Worm (Caenorhabditis elegans) whole organism, L1 larva: ENCODE results near the gene R02F11.1.

Experiments used
- ama-1 ChIP-seq: fragments of 150-350 bp; optimal IDR thresholded peaks from 2 replicates; lab custom pipeline; 2014
- dsc-1 ChIP-seq: sonication (generic microtip); optimal IDR thresholded peaks from 2 replicates; lab custom pipeline; 2016; ENCODE audit warnings: mild to moderate bottlenecking, missing genetic modification characterization, missing compliant biosample characterization
- egl-13 ChIP-seq: sonication (generic microtip); optimal IDR thresholded peaks from 2 replicates; lab custom pipeline; 2016; ENCODE audit warnings: missing genotype, missing genetic modification reagents, missing genetic modification characterization, missing compliant biosample characterization
- fkh-8 ChIP-seq: sonication (generic microtip); optimal IDR thresholded peaks from 2 replicates; lab custom pipeline; 2016; ENCODE audit warnings: mild to moderate bottlenecking, missing genetic modification characterization, missing compliant biosample characterization
- lin-35 ChIP-seq, 2 experiments: fragments of 150-350 bp; optimal IDR thresholded peaks; 2 replicates each; lab custom pipeline; 2014; ENCODE audit warnings: missing biosample characterization in 2 of 2, missing genetic modification characterization in 2 of 2, missing genetic modification reagents in 2 of 2
- nhr-20 ChIP-seq: sonication (generic microtip); optimal IDR thresholded peaks from 2 replicates; lab custom pipeline; 2016; ENCODE audit warnings: mild to moderate bottlenecking, missing genetic modification characterization, missing compliant biosample characterization
- nhr-47 ChIP-seq: sonication (generic microtip); optimal IDR thresholded peaks from 2 replicates; lab custom pipeline; 2016; ENCODE audit warnings: mild to moderate bottlenecking, missing genetic modification characterization, moderate library complexity, missing compliant biosample characterization
- nhr-71 ChIP-seq: sonication (generic microtip); optimal IDR thresholded peaks from 2 replicates; lab custom pipeline; 2016; ENCODE audit warnings: mild to moderate bottlenecking, missing genetic modification characterization, moderate library complexity, missing compliant biosample characterization
- snpc-4 ChIP-seq: fragments of 150-350 bp; optimal IDR thresholded peaks from 2 replicates; lab custom pipeline; 2014; ENCODE audit warnings: missing biosample characterization, missing genetic modification characterization
- ztf-11 ChIP-seq, 2 experiments: sonication (generic microtip); optimal IDR thresholded peaks; 2 replicates each; lab custom pipeline; 2016 to 2017; ENCODE audit warnings: missing genetic modification characterization in 2 of 2, missing biosample characterization in 1 of 2, missing compliant biosample characterization in 1 of 2

Gene R02F11.1

DNA sequence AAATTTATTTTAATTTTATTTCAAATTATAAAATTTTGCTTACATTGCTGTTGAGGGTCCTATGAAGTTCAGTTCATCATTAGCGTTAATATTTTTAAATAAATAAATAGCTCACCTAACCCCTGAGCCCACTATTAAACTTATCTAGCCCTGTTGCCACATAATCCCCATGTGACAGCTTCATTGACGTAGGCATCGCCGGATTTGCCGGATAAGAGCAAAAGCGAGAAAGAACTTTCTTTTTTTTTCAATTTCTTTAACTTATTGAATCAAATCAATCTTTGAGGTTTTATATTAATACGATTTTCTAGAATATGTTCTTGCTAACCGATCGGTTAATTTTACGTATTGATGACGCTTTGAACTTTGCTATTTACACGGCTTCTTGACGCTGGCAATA, 51.1 kb downstream of the R02F11.1 start:
- TF ChIP-seq snpc-4 (tag; lab: Kevin White, UChicago) (no peak), dsc-1 (tag; lab: Kevin White, UChicago) (peak; percentile 68), ztf-11 (tag; optimal IDR thresholded peaks at IDR 0.05; lab: Kevin White, UChicago) (no peak), fkh-8 (tag; lab: Kevin White, UChicago) (peak; percentile 28), nhr-47 (peak; percentile 9), lin-35 (GFP tag; optimal IDR thresholded peaks at IDR 0.05; lab: Kevin White, UChicago) (no peak), nhr-71 (peak; percentile 13), ama-1 (lab: Kevin White, UChicago) (no peak), egl-13 (tag; lab: Kevin White, UChicago) (peak; percentile 55), nhr-20 (tag; lab: Kevin White, UChicago) (no peak)
